Fruit fly (Drosophila melanogaster) whole organism, prepupa: Measurements from ENCODE around the gene 7B2.

Source experiments
- CG6276 ChIP-seq: fragments of 200-800 bp; sonication (Bioruptor generic); optimal IDR thresholded peaks from 2 replicates; lab custom pipeline; 2017; ENCODE audit warnings: missing biosample characterization, mild to moderate bottlenecking, missing genetic modification characterization
- CG6854 ChIP-seq: fragments of 200-800 bp; sonication (Bioruptor generic); optimal IDR thresholded peaks from 2 replicates; lab custom pipeline; 2017; ENCODE audit warnings: missing biosample characterization, mild to moderate bottlenecking, missing genetic modification characterization
- Ets21C ChIP-seq: fragments of 200-800 bp; sonication (Bioruptor generic); optimal IDR thresholded peaks from 3 replicates; lab custom pipeline; 2016; ENCODE audit warnings: missing biosample characterization, missing genetic modification characterization
- Lpt ChIP-seq: fragments of 200-800 bp; sonication (Bioruptor generic); optimal IDR thresholded peaks from 3 replicates; lab custom pipeline; 2016; ENCODE audit warnings: missing biosample characterization, missing genetic modification characterization
- Smox ChIP-seq: fragments of 200-800 bp; sonication (Bioruptor generic); optimal IDR thresholded peaks from 3 replicates; lab custom pipeline; 2016; ENCODE audit warnings: missing biosample characterization, missing genetic modification characterization

- TF ChIP-seq Smox (GFP tag; lab: Kevin White, UChicago) = no peak
- TF ChIP-seq CG6854 (GFP tag; lab: Kevin White, UChicago) = no peak
- TF ChIP-seq CG6276 (GFP tag; lab: Kevin White, UChicago) = no peak
- no peak for TF ChIP-seq Ets21C (GFP tag; lab: Kevin White, UChicago)
- no peak for TF ChIP-seq Lpt
Observed at dm6 chr3R:5414147-5414748, 37.7 kb downstream of the 7B2 start, which contains the start of gene CG14669.
